Worm (Caenorhabditis elegans) whole organism, mixed stage, embryonic: Measurements from ENCODE around the gene T20D4.19.

Experiments used
- M03D4.4 ChIP-seq: sonication (generic microtip); optimal IDR thresholded peaks from 2 replicates; lab custom pipeline; 2017; ENCODE audit warnings: mild to moderate bottlenecking, missing genetic modification characterization, missing compliant biosample characterization
- bed-3 ChIP-seq: fragments of 200-800 bp; sonication (Bioruptor generic); optimal IDR thresholded peaks from 3 replicates; lab custom pipeline; 2018; ENCODE audit warnings: mild to moderate bottlenecking, missing genetic modification characterization, moderate library complexity, missing compliant biosample characterization
- blmp-1 ChIP-seq: fragments of 150-350 bp; optimal IDR thresholded peaks from 2 replicates; lab custom pipeline; 2014; ENCODE audit warnings: missing biosample characterization, missing genetic modification characterization
- ceh-39 ChIP-seq: fragments of 150-350 bp; optimal IDR thresholded peaks from 2 replicates; lab custom pipeline; 2014; ENCODE audit warnings: missing biosample characterization, missing genetic modification characterization
- ceh-43 ChIP-seq: fragments of 200-800 bp; sonication (Bioruptor generic); optimal IDR thresholded peaks from 2 replicates; lab custom pipeline; 2018; ENCODE audit warnings: mild to moderate bottlenecking, missing genetic modification characterization, moderate library complexity, missing compliant biosample characterization
- ceh-83 ChIP-seq: fragments of 200-800 bp; sonication (Bioruptor generic); optimal IDR thresholded peaks from 2 replicates; lab custom pipeline; 2018; ENCODE audit warnings: mild to moderate bottlenecking, missing genetic modification characterization, missing compliant biosample characterization
- ces-1 ChIP-seq: fragments of 150-350 bp; optimal IDR thresholded peaks from 2 replicates; lab custom pipeline; 2014; ENCODE audit warnings: missing biosample characterization, missing genetic modification reagents, missing genetic modification characterization
- cnd-1 ChIP-seq: fragments of 200-800 bp; sonication (Bioruptor generic); optimal IDR thresholded peaks from 2 replicates; lab custom pipeline; 2018; ENCODE audit warnings: mild to moderate bottlenecking, missing genetic modification characterization, missing compliant biosample characterization
- drap-1 ChIP-seq: fragments of 200-800 bp; sonication (Bioruptor generic); optimal IDR thresholded peaks from 3 replicates; lab custom pipeline; 2018; ENCODE audit warnings: mild to moderate bottlenecking, missing genetic modification characterization, missing compliant biosample characterization
- elt-1 ChIP-seq: sonication (generic microtip); optimal IDR thresholded peaks from 2 replicates; lab custom pipeline; 2017; ENCODE audit warnings: missing genetic modification characterization, mild to moderate bottlenecking, missing compliant biosample characterization, antibody characterized with exemption, moderate library complexity, borderline replicate concordance; ENCODE audit not compliant: insufficient read depth
- elt-3 ChIP-seq: fragments of 150-350 bp; optimal IDR thresholded peaks from 2 replicates; lab custom pipeline; 2014; ENCODE audit warnings: missing biosample characterization, missing genetic modification characterization
- flh-1 ChIP-seq: fragments of 200-800 bp; sonication (Bioruptor generic); optimal IDR thresholded peaks from 2 replicates; lab custom pipeline; 2018; ENCODE audit warnings: mild to moderate bottlenecking, missing genetic modification characterization, moderate library complexity, missing compliant biosample characterization
- ham-2 ChIP-seq: fragments of 200-800 bp; sonication (Bioruptor generic); optimal IDR thresholded peaks from 2 replicates; lab custom pipeline; 2018; ENCODE audit warnings: mild to moderate bottlenecking, missing genetic modification characterization, missing compliant biosample characterization
- hlh-1 ChIP-seq: fragments of 150-350 bp; optimal IDR thresholded peaks from 2 replicates; lab custom pipeline; 2014; ENCODE audit warnings: missing biosample characterization, missing genetic modification reagents, missing genetic modification characterization
- lin-13 ChIP-seq: fragments of 150-350 bp; optimal IDR thresholded peaks from 2 replicates; lab custom pipeline; 2014; ENCODE audit warnings: missing biosample characterization, missing genetic modification characterization
- lsy-2 ChIP-seq: fragments of 150-350 bp; optimal IDR thresholded peaks from 2 replicates; lab custom pipeline; 2014; ENCODE audit warnings: missing biosample characterization, missing genetic modification characterization
- mab-5 ChIP-seq: fragments of 150-350 bp; optimal IDR thresholded peaks from 2 replicates; lab custom pipeline; 2014; ENCODE audit warnings: missing biosample characterization, missing genetic modification characterization
- mep-1 ChIP-seq: fragments of 150-350 bp; optimal IDR thresholded peaks from 2 replicates; lab custom pipeline; 2017; ENCODE audit warnings: missing biosample characterization, missing genetic modification reagents, missing genetic modification characterization, inconsistent platforms
- mls-2 ChIP-seq: sonication (generic microtip); optimal IDR thresholded peaks from 2 replicates; lab custom pipeline; 2016; ENCODE audit warnings: mild to moderate bottlenecking, missing genetic modification characterization, moderate library complexity, missing compliant biosample characterization
- nhr-12 ChIP-seq: fragments of 150-350 bp; optimal IDR thresholded peaks from 2 replicates; lab custom pipeline; 2014; ENCODE audit warnings: missing biosample characterization, missing genetic modification characterization
- nhr-2 ChIP-seq: fragments of 150-350 bp; optimal IDR thresholded peaks from 2 replicates; lab custom pipeline; 2014; ENCODE audit warnings: missing biosample characterization, missing genetic modification characterization
- nhr-237 ChIP-seq: fragments of 150-350 bp; optimal IDR thresholded peaks from 2 replicates; lab custom pipeline; 2014; ENCODE audit warnings: missing biosample characterization, missing genetic modification characterization
- nhr-28 ChIP-seq: fragments of 150-350 bp; optimal IDR thresholded peaks from 2 replicates; lab custom pipeline; 2014; ENCODE audit warnings: missing biosample characterization, missing genetic modification characterization
- nhr-76 ChIP-seq: sonication (generic microtip); optimal IDR thresholded peaks from 2 replicates; lab custom pipeline; 2017; ENCODE audit warnings: missing biosample characterization, missing genetic modification characterization
- pha-4 ChIP-seq: fragments of 150-350 bp; optimal IDR thresholded peaks from 2 replicates; lab custom pipeline; 2018; ENCODE audit warnings: missing biosample characterization, missing genetic modification reagents, missing genetic modification characterization
- snpc-4 ChIP-seq: fragments of 150-350 bp; optimal IDR thresholded peaks from 2 replicates; lab custom pipeline; 2014; ENCODE audit warnings: missing biosample characterization, missing genetic modification characterization
- sptf-1 ChIP-seq: sonication (generic microtip); optimal IDR thresholded peaks from 2 replicates; lab custom pipeline; 2017; ENCODE audit warnings: mild to moderate bottlenecking, missing genetic modification characterization, moderate library complexity, missing compliant biosample characterization
- tbx-8 ChIP-seq: fragments of 200-800 bp; sonication (Bioruptor generic); optimal IDR thresholded peaks from 2 replicates; lab custom pipeline; 2018; ENCODE audit warnings: mild to moderate bottlenecking, missing genetic modification characterization, moderate library complexity, missing compliant biosample characterization
- unc-39 ChIP-seq: fragments of 150-350 bp; optimal IDR thresholded peaks from 2 replicates; lab custom pipeline; 2014; ENCODE audit warnings: missing biosample characterization, missing genetic modification characterization
- unc-62 ChIP-seq: fragments of 150-350 bp; optimal IDR thresholded peaks from 2 replicates; lab custom pipeline; 2014; ENCODE audit warnings: missing biosample characterization, missing genetic modification reagents, missing genetic modification characterization
- ztf-11 ChIP-seq: fragments of 150-350 bp; optimal IDR thresholded peaks from 2 replicates; lab custom pipeline; 2014; ENCODE audit warnings: missing biosample characterization, missing genetic modification characterization

T20D4.19 gene

ce11 chrV:3417928-3418327, 13.5 kb downstream of the T20D4.19 start, which contains the start of gene T20D4.3:
Gene T20D4.3 (plus strand): TSS chrV:3418228.
- TF ChIP-seq nhr-2 (tag; lab: Kevin White, UChicago) (no peak), nhr-76 (tag; lab: Kevin White, UChicago) (no peak), mls-2 (tag; lab: Kevin White, UChicago) (no peak), mab-5 (no peak), ces-1 (GFP tag; lab: Kevin White, UChicago) (no peak), sptf-1 (no peak), blmp-1 (tag; lab: Kevin White, UChicago) (no peak), ceh-39 (no peak), M03D4.4 (tag; lab: Kevin White, UChicago) (no peak), nhr-12 (tag; lab: Kevin White, UChicago) (no peak), pha-4 (tag; lab: Kevin White, UChicago) (no peak), nhr-28 (no peak), nhr-237 (tag; lab: Kevin White, UChicago) (no peak), mep-1 (tag; lab: Kevin White, UChicago) (no peak), cnd-1 (tag; lab: Kevin White, UChicago) (no peak), elt-3 (tag; lab: Kevin White, UChicago) (no peak), lin-13 (no peak)
- TF ChIP-seq, all 35 proteins: peak for 0

DNA sequence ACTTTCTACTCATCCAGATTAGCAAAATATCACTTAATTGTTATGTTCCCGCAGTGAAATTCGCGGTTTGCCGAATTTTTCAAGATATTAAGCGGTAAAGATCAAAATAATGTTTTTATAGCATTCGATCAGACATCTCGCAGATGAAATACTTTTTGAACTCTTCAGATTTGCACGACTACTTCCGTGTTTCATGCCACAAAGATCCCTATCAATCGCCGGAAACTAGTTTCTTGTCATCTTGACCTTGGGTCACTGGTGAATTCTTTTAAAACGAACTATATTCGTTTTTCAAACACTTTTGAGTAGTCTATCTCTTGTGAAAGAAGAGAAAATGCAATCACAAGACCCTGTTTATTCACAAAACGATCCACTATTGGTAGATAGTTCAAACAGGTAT, 18.4 kb downstream of the T20D4.19 start, which contains the start of gene txt-11:
Gene txt-11 (plus strand): TSS at position 301 of the 400 bp plus-strand sequence.
- TF ChIP-seq ceh-43 (GFP tag; lab: Kevin White, UChicago) (no peak), drap-1 (no peak), unc-62 (no peak), blmp-1 (tag; lab: Kevin White, UChicago) (no peak), sptf-1 (no peak), bed-3 (no peak), ces-1 (GFP tag; lab: Kevin White, UChicago) (no peak), ztf-11 (tag; lab: Kevin White, UChicago) (no peak), elt-3 (tag; lab: Kevin White, UChicago) (no peak), nhr-76 (tag; lab: Kevin White, UChicago) (no peak), nhr-28 (no peak), mep-1 (tag; lab: Kevin White, UChicago) (no peak)
- TF ChIP-seq, all 35 proteins: peak for 0

DNA sequence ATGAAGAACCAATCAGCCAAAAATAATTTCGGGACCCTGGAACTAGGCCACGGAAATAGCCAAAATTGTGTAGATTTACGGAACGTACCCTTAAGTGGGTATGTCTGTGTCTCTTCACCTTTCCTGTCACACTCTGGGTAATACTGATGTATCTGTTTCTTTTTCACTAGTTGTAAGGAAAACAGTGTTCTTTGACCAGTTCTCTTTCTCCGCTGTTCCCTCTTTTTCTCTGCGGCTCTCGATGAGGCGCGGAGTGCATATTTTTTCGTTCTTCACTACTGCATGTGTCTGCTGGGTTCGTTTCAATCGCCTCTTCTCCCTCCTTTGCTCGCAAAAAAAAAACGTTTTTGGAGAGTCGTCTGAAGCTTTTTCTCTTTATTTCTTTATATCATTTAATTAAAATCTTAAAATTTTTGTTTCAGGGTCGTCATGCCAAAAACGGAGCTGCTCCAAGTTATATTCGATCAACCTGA, 21.3 kb downstream of the T20D4.19 start, which contains the start of gene arrd-22:
Gene arrd-22 (plus strand): TSS at position 423 of the 473 bp plus-strand sequence.
- no peak for TF ChIP-seq blmp-1 (tag; lab: Kevin White, UChicago)
- TF ChIP-seq elt-1 (tag; lab: Kevin White, UChicago), result no peak
- TF ChIP-seq ceh-83, result no peak
- TF ChIP-seq unc-39 (tag; lab: Kevin White, UChicago), result no peak
- no peak for TF ChIP-seq mls-2 (tag; lab: Kevin White, UChicago)
- no peak for TF ChIP-seq drap-1

DNA sequence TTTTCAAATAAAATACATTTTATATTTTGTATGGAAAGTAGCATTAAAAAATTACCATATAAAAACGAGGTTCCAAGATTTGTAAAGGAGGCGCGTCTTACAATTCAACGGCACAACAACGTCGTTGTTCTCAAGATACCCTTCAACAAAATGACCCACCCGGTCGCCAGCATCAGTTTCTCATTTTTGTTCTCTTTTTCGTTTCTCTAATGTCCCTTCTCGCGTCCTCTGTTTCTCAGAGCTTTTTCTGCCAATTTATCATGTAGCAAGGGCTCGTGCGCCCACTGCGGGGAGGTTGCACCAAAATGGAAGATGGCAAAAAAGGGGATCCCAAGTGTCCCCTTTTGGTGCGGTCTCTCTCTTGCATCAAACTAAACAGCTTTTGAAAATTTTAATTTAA, 21.9 kb downstream of the T20D4.19 start:
- no peak for TF ChIP-seq drap-1
- TF ChIP-seq ceh-39, result no peak
- no peak for TF ChIP-seq snpc-4 (tag; lab: Kevin White, UChicago)
- TF ChIP-seq ham-2, result no peak
- TF ChIP-seq mep-1 (tag; lab: Kevin White, UChicago), result no peak
- no peak for TF ChIP-seq hlh-1
- TF ChIP-seq ceh-83, result no peak
- no peak for TF ChIP-seq nhr-28
- no peak for TF ChIP-seq ces-1 (GFP tag; lab: Kevin White, UChicago)
- no peak for TF ChIP-seq blmp-1 (tag; lab: Kevin White, UChicago)
- TF ChIP-seq tbx-8, result no peak
- no peak for TF ChIP-seq mls-2 (tag; lab: Kevin White, UChicago)
- TF ChIP-seq lsy-2, result no peak
- no peak for TF ChIP-seq lin-13
- no peak for TF ChIP-seq pha-4 (tag; lab: Kevin White, UChicago)
- TF ChIP-seq flh-1, result no peak
- TF ChIP-seq unc-39 (tag; lab: Kevin White, UChicago), result no peak
- TF ChIP-seq, all 35 proteins: peak for 0

DNA sequence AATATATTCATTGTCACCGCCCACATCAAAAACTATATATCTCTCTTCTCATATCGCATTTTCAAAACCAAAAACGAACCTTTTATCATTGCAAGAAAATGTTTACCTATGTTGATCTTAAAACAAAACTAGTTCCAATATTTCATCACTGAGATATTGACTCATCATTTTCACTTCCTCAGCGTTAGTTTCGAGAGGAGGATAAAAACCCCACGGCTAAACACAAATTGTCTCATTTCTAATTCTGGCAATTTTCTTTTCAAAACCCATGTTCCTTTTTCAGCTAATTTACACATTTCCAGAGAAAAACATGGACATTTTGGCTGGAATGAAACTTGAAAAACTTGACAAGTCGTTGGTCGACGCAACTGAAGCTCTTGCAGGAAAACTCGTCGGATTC, 22.8 kb downstream of the T20D4.19 start, which contains the start of gene T20D4.7:
Gene T20D4.7 (plus strand): TSS at position 301 of the 400 bp plus-strand sequence.
- no peak for TF ChIP-seq ceh-83
- TF ChIP-seq nhr-28, result no peak
- TF ChIP-seq tbx-8, result no peak
- TF ChIP-seq M03D4.4 (tag; lab: Kevin White, UChicago), result no peak
